Fruit fly (Drosophila melanogaster): Measurements from ENCODE around the gene SH3PX1.

SH3PX1 gene

dm6 chr3L:9712066-9712789, 1.4 kb downstream of the SH3PX1 start:
- TF ChIP-seq mirr (GFP tag; optimal IDR thresholded peaks at IDR 0.05): peak; percentile 2
- TF ChIP-seq CG13775 (GFP tag; optimal IDR thresholded peaks at IDR 0.05): no peak
- no peak for TF ChIP-seq Oaz (GFP tag; IDR thresholded peaks at IDR 0.05)
- peak; percentile 46; the same call in 1 of the 2 replicates for TF ChIP-seq crol (GFP tag; IDR thresholded peaks at IDR 0.05)
- peak; percentile 63 for TF ChIP-seq sug (tag; optimal IDR thresholded peaks at IDR 0.05)
- peak in 1 of 2 experiments; percentile 89 for TF ChIP-seq Hr78 (GFP tag; optimal IDR thresholded peaks at IDR 0.05)
- peak; percentile 31 for TF ChIP-seq exex (tag; optimal IDR thresholded peaks at IDR 0.05)
- peak; percentile 26; the same call in 1 of the 2 replicates for TF ChIP-seq GATAe (GFP tag; conservative IDR thresholded peaks at IDR 0.05)
- TF ChIP-seq cas (GFP tag; IDR thresholded peaks at IDR 0.05): no peak
- peak; percentile 35 for TF ChIP-seq CG10274 (GFP tag; optimal IDR thresholded peaks at IDR 0.05)
- TF ChIP-seq crc (GFP tag; optimal IDR thresholded peaks at IDR 0.05): no peak
- no peak for TF ChIP-seq CG6765 (GFP tag; optimal IDR thresholded peaks at IDR 0.05)
- peak; percentile 45 for TF ChIP-seq row (GFP tag; IDR thresholded peaks at IDR 0.05)
- peak; percentile 7 for TF ChIP-seq kay (GFP tag; optimal IDR thresholded peaks at IDR 0.05)
- no peak for TF ChIP-seq sob (GFP tag; IDR thresholded peaks at IDR 0.05)
- TF ChIP-seq chm (GFP tag; IDR thresholded peaks at IDR 0.05): no peak
- TF ChIP-seq sens (GFP tag): peak; percentile 66
- peak; percentile 1 for TF ChIP-seq sd (tag; optimal IDR thresholded peaks at IDR 0.05)
- TF ChIP-seq D19A (tag; optimal IDR thresholded peaks at IDR 0.05): peak; percentile 71

- no peak for TF ChIP-seq Blimp-1 (GFP tag; optimal IDR thresholded peaks at IDR 0.05)
- no peak for TF ChIP-seq ham (GFP tag; IDR thresholded peaks at IDR 0.05)
- no peak for TF ChIP-seq CG16863 (GFP tag; optimal IDR thresholded peaks at IDR 0.05)
- no peak for TF ChIP-seq Asciz (GFP tag; optimal IDR thresholded peaks at IDR 0.05)
- TF ChIP-seq disco-r (GFP tag; optimal IDR thresholded peaks at IDR 0.05): no peak
- no peak for TF ChIP-seq gcm (GFP tag; optimal IDR thresholded peaks at IDR 0.05)
- no peak for TF ChIP-seq dmrt11E (tag; optimal IDR thresholded peaks at IDR 0.05)
- no peak for TF ChIP-seq croc (GFP tag; conservative IDR thresholded peaks at IDR 0.05)
- no peak for TF ChIP-seq CG11093 (GFP tag; IDR thresholded peaks at IDR 0.05)
- no peak for TF ChIP-seq CG13894 (tag; optimal IDR thresholded peaks at IDR 0.05)
- TF ChIP-seq CG1792 (GFP tag; optimal IDR thresholded peaks at IDR 0.05): no peak
- TF ChIP-seq Dp (GFP tag; optimal IDR thresholded peaks at IDR 0.05): no peak
- TF ChIP-seq CG11398 (GFP tag; optimal IDR thresholded peaks at IDR 0.05): no peak
- no peak for TF ChIP-seq tio (GFP tag; optimal IDR thresholded peaks at IDR 0.05)
- TF ChIP-seq z (GFP tag; IDR thresholded peaks at IDR 0.05): no peak
- no peak for TF ChIP-seq HHEX (GFP tag; optimal IDR thresholded peaks at IDR 0.05)
- no peak for TF ChIP-seq CG31224 (GFP tag; IDR thresholded peaks at IDR 0.05)
- TF ChIP-seq Vsx1 (GFP tag; optimal IDR thresholded peaks at IDR 0.05): no peak
- TF ChIP-seq Dfd (GFP tag; optimal IDR thresholded peaks at IDR 0.05): no peak
- TF ChIP-seq CG3407 (GFP tag; optimal IDR thresholded peaks at IDR 0.05): no peak
Measured at dm6 chr3L:9711203-9711602, 2.4 kb downstream of the SH3PX1 start.

dm6 chr3L:9708797-9709196, 4.8 kb downstream of the SH3PX1 start:
- TF ChIP-seq Dfd (GFP tag; optimal IDR thresholded peaks at IDR 0.05) (peak in 1 of 2 experiments; percentile 93), dimm (GFP tag; IDR thresholded peaks at IDR 0.05) (0 out of 2 replicates have a peak, but pooled peaks have one; percentile 21), Tbp (GFP tag; optimal IDR thresholded peaks at IDR 0.05) (no peak)

Data from whole organism, embryonic.